Worm (Caenorhabditis elegans) whole organism, young adult: Measurements from ENCODE around the gene glb-23.

ENCODE experiments used
- B0019.2 ChIP-seq: fragments of 200-800 bp; sonication (Bioruptor generic); conservative IDR thresholded peaks from 2 replicates; pipeline ENCODE4 v1.3.6; 2022; ENCODE audit warnings: missing genetic modification reagents, missing genetic modification characterization, missing compliant biosample characterization
- C17E4.6 ChIP-seq: fragments of 200-800 bp; sonication (Bioruptor generic); IDR thresholded peaks from 2 replicates; pipeline ENCODE4 v1.3.6; 2022; ENCODE audit warnings: missing genetic modification reagents, missing genetic modification characterization, missing compliant biosample characterization
- F49E8.2 ChIP-seq: sonication (generic microtip); optimal IDR thresholded peaks from 3 replicates; lab custom pipeline; 2017; ENCODE audit warnings: missing genetic modification characterization, mild to moderate bottlenecking, missing compliant biosample characterization, antibody characterized with exemption, moderate library complexity; ENCODE audit not compliant: insufficient read depth
- F52B5.7 ChIP-seq: sonication (generic microtip); optimal IDR thresholded peaks from 2 replicates; lab custom pipeline; 2016; ENCODE audit warnings: mild to moderate bottlenecking, missing genetic modification characterization, missing compliant biosample characterization
- Y53G8AR.9 ChIP-seq: fragments of 200-800 bp; sonication (Bioruptor generic); conservative IDR thresholded peaks from 2 replicates; pipeline ENCODE4 v1.3.6; 2022; ENCODE audit warnings: missing genetic modification reagents, missing genetic modification characterization, missing compliant biosample characterization
- Y67H2A.10 ChIP-seq: fragments of 200-800 bp; sonication (Bioruptor generic); conservative IDR thresholded peaks from 2 replicates; pipeline ENCODE4 v1.3.6; 2022; ENCODE audit warnings: missing genetic modification reagents, missing genetic modification characterization, missing compliant biosample characterization
- ZK185.1 ChIP-seq: sonication (generic microtip); optimal IDR thresholded peaks from 2 replicates; lab custom pipeline; 2016; ENCODE audit warnings: mild to moderate bottlenecking, missing genetic modification characterization, missing compliant biosample characterization; ENCODE audit not compliant: poor library complexity, severe bottlenecking
- ama-1 ChIP-seq, 3 experiments: fragments of 150-350 bp in 1 of 3; sonication (generic microtip) in 2 of 3; optimal IDR thresholded peaks; 2 replicates each; lab custom pipeline; 2014 to 2018; ENCODE audit warnings: missing biosample characterization in 2 of 3, missing genetic modification characterization in 2 of 3, missing genetic modification reagents in 2 of 3
- atf-7 ChIP-seq: sonication (generic microtip); optimal IDR thresholded peaks from 2 replicates; lab custom pipeline; 2017; ENCODE audit warnings: mild to moderate bottlenecking, missing genetic modification characterization, missing compliant biosample characterization
- athp-1 ChIP-seq: sonication (generic microtip); optimal IDR thresholded peaks from 2 replicates; lab custom pipeline; 2017; ENCODE audit warnings: mild to moderate bottlenecking, missing genetic modification characterization, missing compliant biosample characterization
- attf-3 ChIP-seq: fragments of 200-800 bp; sonication (Bioruptor generic); conservative IDR thresholded peaks from 2 replicates; pipeline ENCODE4 v1.3.6; 2022; ENCODE audit warnings: missing genetic modification reagents, missing genetic modification characterization, missing compliant biosample characterization
- bed-2 ChIP-seq: fragments of 200-800 bp; sonication (Bioruptor generic); IDR thresholded peaks from 2 replicates; pipeline ENCODE4 v1.3.6; 2022; ENCODE audit warnings: missing genetic modification reagents, missing genetic modification characterization, missing compliant biosample characterization
- ccch-3 ChIP-seq: fragments of 200-800 bp; sonication (Bioruptor generic); optimal IDR thresholded peaks from 2 replicates; lab custom pipeline; 2018; ENCODE audit warnings: mild to moderate bottlenecking, missing genetic modification characterization, missing compliant biosample characterization
- cebp-1 ChIP-seq, 2 experiments: fragments of 200-800 bp in 1 of 2; sonication (Bioruptor generic) in 1 of 2; sonication (generic microtip) in 1 of 2; IDR thresholded peaks in 1 of 2; optimal IDR thresholded peaks in 1 of 2; 2 replicates each; pipeline versions ENCODE4 v1.3.6 to Lab custom; 2017 to 2022; ENCODE audit warnings: missing compliant biosample characterization in 2 of 2, missing genetic modification characterization in 2 of 2, mild to moderate bottlenecking in 1 of 2, missing genetic modification reagents in 1 of 2, moderate library complexity in 1 of 2
- ceh-100 ChIP-seq: fragments of 200-800 bp; sonication (Bioruptor generic); IDR thresholded peaks from 2 replicates; pipeline ENCODE4 v1.3.6; 2022; ENCODE audit warnings: missing genetic modification reagents, missing genetic modification characterization, missing compliant biosample characterization
- dpff-1 ChIP-seq: sonication (generic microtip); optimal IDR thresholded peaks from 2 replicates; lab custom pipeline; 2017; ENCODE audit warnings: mild to moderate bottlenecking, missing genetic modification characterization, missing compliant biosample characterization
- efl-1 ChIP-seq: fragments of 150-350 bp; optimal IDR thresholded peaks from 2 replicates; lab custom pipeline; 2014; ENCODE audit warnings: missing biosample characterization, missing genetic modification reagents, missing genetic modification characterization
- egrh-3 ChIP-seq: fragments of 200-800 bp; sonication (Bioruptor generic); IDR thresholded peaks from 2 replicates; pipeline ENCODE4 v1.3.6; 2022; ENCODE audit warnings: missing genetic modification reagents, missing genetic modification characterization, missing compliant biosample characterization
- hlh-12 ChIP-seq: sonication (generic microtip); optimal IDR thresholded peaks from 2 replicates; lab custom pipeline; 2016; ENCODE audit warnings: missing genetic modification characterization, missing compliant biosample characterization
- hmg-20 ChIP-seq: fragments of 200-800 bp; sonication (Bioruptor generic); IDR thresholded peaks from 2 replicates; pipeline ENCODE4 v1.3.6; 2022; ENCODE audit warnings: missing genetic modification reagents, missing genetic modification characterization, missing compliant biosample characterization
- hsf-1 ChIP-seq: fragments of 200-800 bp; sonication (Bioruptor generic); IDR thresholded peaks from 2 replicates; pipeline ENCODE4 v1.3.6; 2022; ENCODE audit warnings: missing genetic modification reagents, missing genetic modification characterization, missing compliant biosample characterization
- lag-1 ChIP-seq: fragments of 200-800 bp; sonication (Bioruptor generic); IDR thresholded peaks from 2 replicates; pipeline ENCODE4 v1.3.6; 2022; ENCODE audit warnings: missing genetic modification reagents, missing genetic modification characterization, missing compliant biosample characterization
- let-607 ChIP-seq, 2 experiments: fragments of 200-800 bp in 1 of 2; sonication (Bioruptor generic) in 1 of 2; sonication (generic microtip) in 1 of 2; optimal IDR thresholded peaks; 2 replicates each; lab custom pipeline; 2016 to 2018; ENCODE audit warnings: mild to moderate bottlenecking in 2 of 2, missing compliant biosample characterization in 2 of 2, missing genetic modification characterization in 2 of 2, moderate library complexity in 2 of 2, missing genotype in 1 of 2
- lsy-27 ChIP-seq: sonication (generic microtip); optimal IDR thresholded peaks from 2 replicates; lab custom pipeline; 2017; ENCODE audit warnings: missing genetic modification characterization, mild to moderate bottlenecking, missing compliant biosample characterization, antibody characterized with exemption, missing genotype, borderline replicate concordance; ENCODE audit not compliant: insufficient read depth
- madf-6 ChIP-seq: fragments of 200-800 bp; sonication (Bioruptor generic); IDR thresholded peaks from 2 replicates; pipeline ENCODE4 v1.3.6; 2022; ENCODE audit warnings: missing genetic modification reagents, missing genetic modification characterization, missing compliant biosample characterization
- nfyb-1 ChIP-seq: fragments of 200-800 bp; sonication (Bioruptor generic); IDR thresholded peaks from 2 replicates; pipeline ENCODE4 v1.3.6; 2022; ENCODE audit warnings: missing genetic modification reagents, missing genetic modification characterization, missing compliant biosample characterization
- nhr-27 ChIP-seq: fragments of 200-800 bp; sonication (Bioruptor generic); optimal IDR thresholded peaks from 2 replicates; lab custom pipeline; 2018; ENCODE audit warnings: mild to moderate bottlenecking, missing genetic modification characterization, moderate library complexity, missing compliant biosample characterization
- nhr-80 ChIP-seq: sonication (generic microtip); optimal IDR thresholded peaks from 2 replicates; lab custom pipeline; 2016; ENCODE audit warnings: missing genetic modification characterization, missing compliant biosample characterization
- pha-4 ChIP-seq: fragments of 150-350 bp; sonication (generic microtip); optimal IDR thresholded peaks from 2 replicates; lab custom pipeline; 2014; ENCODE audit warnings: missing biosample characterization, missing genetic modification reagents, missing genetic modification characterization
- rcor-1 ChIP-seq: fragments of 200-800 bp; sonication (Bioruptor generic); IDR thresholded peaks from 2 replicates; pipeline ENCODE4 v1.3.6; 2022; ENCODE audit warnings: missing genetic modification reagents, missing genetic modification characterization, missing compliant biosample characterization
- repo-1 ChIP-seq: sonication (generic microtip); optimal IDR thresholded peaks from 2 replicates; lab custom pipeline; 2017; ENCODE audit warnings: mild to moderate bottlenecking, missing genetic modification characterization, missing compliant biosample characterization
- snpc-3.4 ChIP-seq: sonication (generic microtip); optimal IDR thresholded peaks from 2 replicates; lab custom pipeline; 2017; ENCODE audit warnings: missing genetic modification characterization, mild to moderate bottlenecking, missing compliant biosample characterization, antibody characterized with exemption, moderate library complexity, missing genotype, missing genetic modification reagents
- snpc-4 ChIP-seq, 5 experiments: fragments of 150-350 bp in 1 of 5; sonication (generic microtip) in 4 of 5; optimal IDR thresholded peaks; 2 replicates each; lab custom pipeline; 2014 to 2018; ENCODE audit warnings: missing genetic modification characterization in 5 of 5, missing biosample characterization in 3 of 5, antibody characterized with exemption in 2 of 5, mild to moderate bottlenecking in 2 of 5, missing compliant biosample characterization in 2 of 5, missing genotype in 2 of 5, moderate library complexity in 2 of 5, missing genetic modification reagents in 1 of 5
- unc-130 ChIP-seq: sonication (generic microtip); optimal IDR thresholded peaks from 2 replicates; lab custom pipeline; 2016; ENCODE audit warnings: missing genetic modification reagents, missing genetic modification characterization, missing compliant biosample characterization
- zfh-2 ChIP-seq: fragments of 200-800 bp; sonication (Bioruptor generic); conservative IDR thresholded peaks from 2 replicates; pipeline ENCODE4 v1.3.6; 2022; ENCODE audit warnings: missing genetic modification reagents, missing genetic modification characterization, missing compliant biosample characterization
- ztf-28 ChIP-seq: fragments of 200-800 bp; sonication (Bioruptor generic); IDR thresholded peaks from 2 replicates; pipeline ENCODE4 v1.3.6; 2022; ENCODE audit warnings: missing genetic modification reagents, missing genetic modification characterization, missing compliant biosample characterization

The glb-23 gene

ce11 chrIV:7245592-7245991, 26.3 kb upstream of the glb-23 start:
- TF ChIP-seq egrh-3 (GFP tag; lab: Robert Waterston, UW) (peak; percentile 44; the same call in 1 of the 2 replicates), pha-4 (tag; lab: Kevin White, UChicago) (no peak), nhr-27 (tag; lab: Kevin White, UChicago) (no peak), zfh-2 (GFP tag; lab: Robert Waterston, UW) (peak; percentile 76), nhr-80 (tag; lab: Kevin White, UChicago) (no peak)

ce11 chrIV:7243913-7244312, 24.6 kb upstream of the glb-23 start, which contains the start of gene afmd-1:
TSS of gene afmd-1 (plus strand) at chrIV:7244228.
- no peak for TF ChIP-seq hlh-12 (tag; lab: Kevin White, UChicago)
- no peak for TF ChIP-seq F49E8.2 (tag; lab: Kevin White, UChicago)
- no peak for TF ChIP-seq rcor-1 (GFP tag; lab: Robert Waterston, UW)
- no peak for TF ChIP-seq B0019.2 (GFP tag; lab: Robert Waterston, UW)
- TF ChIP-seq bed-2 (GFP tag; lab: Robert Waterston, UW): no peak

DNA sequence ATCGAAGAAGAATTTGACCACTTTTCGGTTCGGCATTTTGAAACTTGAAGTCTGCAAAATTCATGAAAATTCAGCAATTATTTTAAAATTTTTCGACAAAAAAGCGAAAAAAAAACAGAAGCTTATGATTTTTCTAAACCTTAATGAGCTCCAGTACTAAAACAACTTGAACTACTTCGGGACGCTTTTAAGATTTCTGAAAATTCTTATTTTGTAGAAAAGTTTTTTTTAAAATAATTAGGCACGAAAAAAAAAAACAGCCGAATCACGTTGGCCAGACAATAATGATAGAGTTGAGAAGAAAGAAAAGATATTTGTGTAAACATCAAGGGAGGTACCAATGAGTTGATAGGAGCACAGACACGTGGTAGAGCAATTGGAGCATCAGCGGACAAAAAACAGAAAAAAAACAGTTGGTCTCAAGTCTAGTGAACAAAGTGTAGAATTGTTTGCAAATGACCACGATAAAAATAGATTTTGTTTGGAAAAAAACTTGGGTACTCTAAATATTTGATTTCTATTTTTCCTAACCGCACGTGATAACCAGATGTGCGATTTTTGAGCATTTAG, 23.0 kb upstream of the glb-23 start, which contains the start of gene gstk-2:
Gene gstk-2, minus strand, starts transcription at position 51 of the 570 bp plus-strand sequence.
- TF ChIP-seq athp-1: no peak
- TF ChIP-seq ccch-3: no peak
- TF ChIP-seq, all 124 proteins: peak for 0

DNA sequence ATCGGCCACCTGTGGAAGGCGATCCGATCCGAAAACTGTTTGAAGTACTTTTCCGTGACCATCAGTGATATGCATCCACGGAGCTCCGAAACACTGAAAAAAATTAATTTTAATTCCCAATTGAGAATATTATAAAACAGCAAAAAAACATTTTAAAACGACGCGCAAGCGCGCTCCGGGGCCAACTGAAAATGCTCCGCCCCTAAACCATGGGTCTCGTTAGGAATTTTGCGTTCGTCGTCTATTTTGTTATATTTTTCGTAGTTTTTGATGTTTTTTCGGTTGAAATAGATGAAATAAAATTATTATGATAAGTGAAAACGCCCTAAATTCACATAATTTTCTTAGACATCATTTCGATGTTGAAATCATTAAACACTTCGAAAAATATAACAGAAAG, 21.3 kb upstream of the glb-23 start:
- TF ChIP-seq F52B5.7 (tag; lab: Kevin White, UChicago) (peak; percentile 59), madf-6 (peak; percentile 18; the same call in 1 of the 2 replicates), cebp-1 (GFP tag; IDR thresholded peaks at IDR 0.05; lab: Robert Waterston, UW) (no peak), cebp-1 (tag; optimal IDR thresholded peaks at IDR 0.05; lab: Kevin White, UChicago) (peak; percentile 27), ama-1 (optimal IDR thresholded peaks at IDR 0.05; lab: Kevin White, UChicago) (no peak), ama-1 (GFP tag; optimal IDR thresholded peaks at IDR 0.05; lab: Kevin White, UChicago) (no peak), hsf-1 (GFP tag; lab: Robert Waterston, UW) (peak; percentile 58; the same call in 1 of the 2 replicates), Y53G8AR.9 (GFP tag; lab: Robert Waterston, UW) (0 out of 2 replicates have a peak, but pooled peaks have one; percentile 45), snpc-4 (GFP tag; optimal IDR thresholded peaks at IDR 0.05; lab: Kevin White, UChicago) (no peak), snpc-4 (tag; optimal IDR thresholded peaks at IDR 0.05; lab: Kevin White, UChicago) (peak in 1 of 4 experiments; percentile 29), efl-1 (GFP tag; lab: Kevin White, UChicago) (no peak), lsy-27 (tag; lab: Kevin White, UChicago) (no peak), dpff-1 (tag; lab: Kevin White, UChicago) (peak; percentile 53), Y67H2A.10 (GFP tag; lab: Robert Waterston, UW) (no peak), rcor-1 (GFP tag; lab: Robert Waterston, UW) (no peak)

DNA sequence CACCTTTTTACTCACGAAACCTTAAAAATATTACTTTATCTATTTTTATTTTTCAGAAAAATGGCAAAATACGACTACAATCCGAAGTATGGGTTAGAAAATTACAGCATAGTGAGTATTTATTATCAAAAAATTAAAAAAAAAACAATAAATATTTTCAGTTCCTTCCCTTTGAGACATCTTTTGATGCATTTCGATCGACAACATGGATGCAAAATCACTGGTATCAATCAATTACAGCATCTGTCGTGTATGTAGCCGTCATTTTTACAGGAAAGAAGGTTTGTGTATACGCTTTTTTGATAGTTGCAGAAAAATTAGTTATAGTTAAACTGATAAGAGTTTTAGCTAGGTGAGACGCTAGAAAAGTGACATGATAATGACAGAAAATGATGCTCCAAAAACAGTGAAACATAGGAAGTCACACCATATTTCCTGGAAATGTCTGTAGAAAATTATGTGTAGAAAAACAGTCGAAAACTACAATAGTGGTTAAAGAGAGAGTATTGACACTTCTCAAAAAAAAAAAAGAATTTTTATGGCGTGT, 18.4 kb upstream of the glb-23 start, which contains the start of gene elo-3:
Gene elo-3, plus strand, starts transcription at position 51 of the 547 bp plus-strand sequence.
- TF ChIP-seq nhr-80 (tag; lab: Kevin White, UChicago) (peak; percentile 83), ZK185.1 (tag; lab: Kevin White, UChicago) (no peak), ceh-100 (GFP tag; lab: Robert Waterston, UW) (no peak), snpc-3.4 (tag; lab: Kevin White, UChicago) (no peak), nfyb-1 (0 out of 2 replicates have a peak, but pooled peaks have one; percentile 26), let-607 (tag; optimal IDR thresholded peaks at IDR 0.05; lab: Kevin White, UChicago) (peak in 1 of 2 experiments; percentile 3), Y67H2A.10 (GFP tag; lab: Robert Waterston, UW) (no peak), hmg-20 (GFP tag; lab: Robert Waterston, UW) (no peak), atf-7 (tag; lab: Kevin White, UChicago) (no peak), ztf-28 (GFP tag; lab: Robert Waterston, UW) (no peak), repo-1 (tag; lab: Kevin White, UChicago) (no peak), C17E4.6 (GFP tag; lab: Robert Waterston, UW) (no peak), lag-1 (no peak), egrh-3 (GFP tag; lab: Robert Waterston, UW) (no peak), attf-3 (no peak), unc-130 (no peak)
